Worm (Caenorhabditis elegans) whole organism, L1 larva: ENCODE results near the gene unc-80.

Source experiments
- ama-1 ChIP-seq: fragments of 150-350 bp; optimal IDR thresholded peaks from 2 replicates; lab custom pipeline; 2014
- ceh-82 ChIP-seq, 3 experiments: fragments of 150-350 bp in 1 of 3; sonication (generic microtip) in 2 of 3; optimal IDR thresholded peaks; 2 replicates each; lab custom pipeline; 2014 to 2017; ENCODE audit warnings: missing biosample characterization in 3 of 3, missing genetic modification characterization in 3 of 3
- dpl-1 ChIP-seq, 3 experiments: fragments of 150-350 bp in 2 of 3; sonication (generic microtip) in 1 of 3; optimal IDR thresholded peaks; 2 replicates each; lab custom pipeline; 2014 to 2017; ENCODE audit warnings: missing biosample characterization in 3 of 3, missing genetic modification characterization in 3 of 3, missing genetic modification reagents in 3 of 3
- efl-1 ChIP-seq, 4 experiments: fragments of 150-350 bp; optimal IDR thresholded peaks in 3 of 4; peaks in 1 of 4; 1 replicate in 1 of 4; 2 replicates in 3 of 4; lab custom pipeline; 2014; ENCODE audit warnings: missing biosample characterization in 2 of 4, missing genetic modification characterization in 2 of 4, missing genetic modification reagents in 2 of 4
- elt-2 ChIP-seq: sonication (generic microtip); optimal IDR thresholded peaks from 2 replicates; lab custom pipeline; 2016; ENCODE audit warnings: missing genetic modification characterization, mild to moderate bottlenecking, inconsistent platforms, missing compliant biosample characterization, missing genetic modification reagents
- nhr-28 ChIP-seq: fragments of 150-350 bp; optimal IDR thresholded peaks from 2 replicates; lab custom pipeline; 2014; ENCODE audit warnings: missing biosample characterization, missing genetic modification characterization
- nhr-77 ChIP-seq: fragments of 150-350 bp; optimal IDR thresholded peaks from 2 replicates; lab custom pipeline; 2014; ENCODE audit warnings: missing biosample characterization, missing genetic modification characterization
- unc-130 ChIP-seq: fragments of 150-350 bp; optimal IDR thresholded peaks from 2 replicates; lab custom pipeline; 2017; ENCODE audit warnings: missing biosample characterization, missing genetic modification characterization, inconsistent platforms

DNA sequence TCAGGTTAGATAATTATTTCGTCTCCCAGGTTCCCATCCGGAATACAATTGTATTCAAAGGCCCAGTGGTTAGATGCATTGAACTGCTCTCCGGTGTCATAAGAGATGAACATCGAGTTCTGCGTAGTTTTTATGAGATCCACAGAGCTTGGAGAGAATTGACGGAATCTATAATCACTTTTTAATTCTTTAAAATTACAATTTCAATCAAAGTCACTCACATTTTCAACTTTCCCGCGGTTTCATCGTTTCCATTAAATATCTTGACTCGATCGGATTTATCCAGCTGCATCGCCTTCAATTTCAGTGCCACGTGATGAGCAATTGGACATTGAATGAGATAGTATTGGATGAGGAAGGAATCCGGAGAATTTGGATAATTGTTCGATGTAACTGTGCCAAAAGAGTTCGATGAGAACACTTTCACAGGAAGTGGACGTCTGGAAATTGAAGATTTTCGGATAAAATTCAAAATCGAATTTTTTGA, 31.6 kb upstream of the unc-80 start:
- peak; percentile 91 for TF ChIP-seq ama-1 (lab: Kevin White, UChicago)
- no peak for TF ChIP-seq efl-1 (optimal IDR thresholded peaks at IDR 0.05; lab: Kevin White, UChicago)
- TF ChIP-seq efl-1 (GFP tag; optimal IDR thresholded peaks at IDR 0.05 in 1 of 2; lab: Kevin White, UChicago), result no peak
- TF ChIP-seq nhr-77 (tag; lab: Kevin White, UChicago), result no peak
- TF ChIP-seq ceh-82 (tag; optimal IDR thresholded peaks at IDR 0.05; lab: Kevin White, UChicago), result no peak
- TF ChIP-seq unc-130 (tag; lab: Kevin White, UChicago), result no peak
- no peak for TF ChIP-seq nhr-28
- no peak for TF ChIP-seq elt-2 (tag; lab: Kevin White, UChicago)
- no peak for TF ChIP-seq dpl-1 (GFP tag; optimal IDR thresholded peaks at IDR 0.05; lab: Kevin White, UChicago)
